Fruit fly (Drosophila melanogaster) whole organism: ENCODE data around the gene CG31515.

Experiments used
- CG8478 ChIP-seq: fragments of >200 bp; optimal IDR thresholded peaks from 2 replicates; lab custom pipeline; 2018; ENCODE audit warnings: inconsistent platforms
- Dll ChIP-seq: fragments of >200 bp; optimal IDR thresholded peaks from 2 replicates; lab custom pipeline; 2017
- EcR ChIP-seq, 2 experiments: fragments of >200 bp; optimal IDR thresholded peaks; 2 replicates each; lab custom pipeline; 2017; ENCODE audit warnings: missing biosample characterization in 2 of 2, missing genetic modification characterization in 2 of 2, missing genetic modification reagents in 2 of 2
- pan ChIP-seq: fragments of >200 bp; optimal IDR thresholded peaks from 2 replicates; lab custom pipeline; 2017
- psq ChIP-seq: fragments of >200 bp; optimal IDR thresholded peaks from 2 replicates; lab custom pipeline; 2017
- usp ChIP-seq: fragments of >200 bp; optimal IDR thresholded peaks from 2 replicates; lab custom pipeline; 2017; ENCODE audit warnings: missing biosample characterization, missing genetic modification characterization, mixed read lengths

- TF ChIP-seq psq (lab: Kevin White, UChicago) (no peak), pan (lab: Kevin White, UChicago) (no peak), Dll (no peak), CG8478 (no peak), usp (no peak), EcR (GFP tag; optimal IDR thresholded peaks at IDR 0.05; lab: Kevin White, UChicago) (no peak)
These were observed 2.1 kb upstream of the CG31515 start for dm6 chr3R:23390769-23391309.
